Fruit fly (Drosophila melanogaster) whole organism, prepupa: ENCODE measurements around the gene polybromo.
A peak's percentile ranks its signal among the peaks of the same experiment; 100 is the strongest.

Experiments used
- Blimp-1 ChIP-seq: fragments of 200-800 bp; sonication (Bioruptor generic); optimal IDR thresholded peaks from 3 replicates; lab custom pipeline; 2017; ENCODE audit warnings: missing biosample characterization, missing genetic modification characterization, mild to moderate bottlenecking, moderate library complexity, missing genetic modification reagents
- CG10631 ChIP-seq: fragments of 200-800 bp; sonication (Bioruptor generic); optimal IDR thresholded peaks from 2 replicates; lab custom pipeline; 2016; ENCODE audit warnings: missing biosample characterization, missing genetic modification characterization
- CG10669 ChIP-seq: fragments of 200-800 bp; sonication (Bioruptor generic); optimal IDR thresholded peaks from 3 replicates; lab custom pipeline; 2018; ENCODE audit warnings: missing biosample characterization, mild to moderate bottlenecking, missing genetic modification characterization, moderate library complexity
- CG11294 ChIP-seq: fragments of 200-800 bp; sonication (Bioruptor generic); IDR thresholded peaks from 2 replicates; pipeline ENCODE4 v1.3.6; 2022; ENCODE audit warnings: missing biosample characterization, missing genetic modification characterization
- CG11762 ChIP-seq: fragments of 200-800 bp; sonication (Bioruptor generic); optimal IDR thresholded peaks from 3 replicates; lab custom pipeline; 2016; ENCODE audit warnings: missing biosample characterization, missing genetic modification characterization; ENCODE audit not compliant: insufficient read depth
- CG11902 ChIP-seq: fragments of 200-800 bp; sonication (Bioruptor generic); optimal IDR thresholded peaks from 3 replicates; lab custom pipeline; 2016; ENCODE audit warnings: missing biosample characterization, missing genetic modification characterization
- CG15336 ChIP-seq: fragments of 200-800 bp; sonication (Bioruptor generic); IDR thresholded peaks from 2 replicates; pipeline ENCODE4 v1.3.6; 2022; ENCODE audit warnings: missing biosample characterization, missing genetic modification characterization
- CG16779 ChIP-seq: fragments of 200-800 bp; sonication (Bioruptor generic); optimal IDR thresholded peaks from 3 replicates; lab custom pipeline; 2017; ENCODE audit warnings: missing biosample characterization, mild to moderate bottlenecking, missing genetic modification characterization
- CG3032 ChIP-seq: fragments of 200-800 bp; optimal IDR thresholded peaks from 2 replicates; lab custom pipeline; 2019; ENCODE audit warnings: missing biosample characterization, mild to moderate bottlenecking, missing genetic modification characterization, moderate library complexity
- CG31627 ChIP-seq: fragments of 200-800 bp; sonication (Bioruptor generic); optimal IDR thresholded peaks from 3 replicates; lab custom pipeline; 2016; ENCODE audit warnings: missing biosample characterization, missing genetic modification characterization
- CG32006 ChIP-seq: fragments of 200-800 bp; sonication (Bioruptor generic); optimal IDR thresholded peaks from 3 replicates; lab custom pipeline; 2017; ENCODE audit warnings: missing biosample characterization, mild to moderate bottlenecking, missing genetic modification characterization
- CG34406 ChIP-seq: fragments of 200-800 bp; sonication (Bioruptor generic); optimal IDR thresholded peaks from 3 replicates; lab custom pipeline; 2016; ENCODE audit warnings: missing biosample characterization, missing genetic modification characterization
- CG3919 ChIP-seq: fragments of 200-800 bp; sonication (Bioruptor generic); optimal IDR thresholded peaks from 3 replicates; lab custom pipeline; 2016; ENCODE audit warnings: missing biosample characterization, missing genetic modification characterization
- CG6163 ChIP-seq: fragments of 200-800 bp; sonication (Bioruptor generic); IDR thresholded peaks from 3 replicates; pipeline ENCODE4 v1.3.6; 2022; ENCODE audit warnings: missing biosample characterization, missing genetic modification characterization
- CG6792 ChIP-seq: fragments of 200-800 bp; sonication (Bioruptor generic); optimal IDR thresholded peaks from 3 replicates; lab custom pipeline; 2016; ENCODE audit warnings: missing biosample characterization, missing genetic modification characterization
- CG6808 ChIP-seq: fragments of 200-800 bp; sonication (Bioruptor generic); optimal IDR thresholded peaks from 3 replicates; lab custom pipeline; 2017; ENCODE audit warnings: missing biosample characterization, missing genetic modification characterization, mild to moderate bottlenecking, moderate library complexity, missing genetic modification reagents
- CG6854 ChIP-seq: fragments of 200-800 bp; sonication (Bioruptor generic); optimal IDR thresholded peaks from 2 replicates; lab custom pipeline; 2017; ENCODE audit warnings: missing biosample characterization, mild to moderate bottlenecking, missing genetic modification characterization
- CG8119 ChIP-seq: fragments of 200-800 bp; sonication (Bioruptor generic); IDR thresholded peaks from 3 replicates; pipeline ENCODE4 v1.3.6; 2022; ENCODE audit warnings: missing biosample characterization, missing genetic modification characterization
- CG8319 ChIP-seq: fragments of 200-800 bp; sonication (Bioruptor generic); optimal IDR thresholded peaks from 3 replicates; lab custom pipeline; 2016; ENCODE audit warnings: missing biosample characterization, missing genetic modification characterization
- CG8632 ChIP-seq: fragments of 200-800 bp; sonication (Bioruptor generic); optimal IDR thresholded peaks from 3 replicates; lab custom pipeline; 2016; ENCODE audit warnings: missing biosample characterization, missing genetic modification characterization
- Eip75B ChIP-seq: fragments of 200-800 bp; sonication (Bioruptor generic); optimal IDR thresholded peaks from 3 replicates; lab custom pipeline; 2016; ENCODE audit warnings: missing biosample characterization, missing genetic modification characterization
- Eip78C ChIP-seq: fragments of 200-800 bp; sonication (Bioruptor generic); peaks from one replicate; lab custom pipeline; 2016; ENCODE audit warnings: missing biosample characterization, missing genetic modification characterization
- Eip93F ChIP-seq: fragments of 200-800 bp; sonication (Bioruptor generic); optimal IDR thresholded peaks from 2 replicates; lab custom pipeline; 2016; ENCODE audit warnings: missing biosample characterization, mild to moderate bottlenecking, missing genetic modification characterization
- Ets21C ChIP-seq: fragments of 200-800 bp; sonication (Bioruptor generic); optimal IDR thresholded peaks from 3 replicates; lab custom pipeline; 2016; ENCODE audit warnings: missing biosample characterization, missing genetic modification characterization
- Ets96B ChIP-seq: fragments of 200-800 bp; optimal IDR thresholded peaks from 2 replicates; lab custom pipeline; 2019; ENCODE audit warnings: missing biosample characterization, mild to moderate bottlenecking, missing genetic modification characterization, moderate library complexity
- Hr38 ChIP-seq: sonication (Bioruptor generic); optimal IDR thresholded peaks from 2 replicates; lab custom pipeline; 2016; ENCODE audit warnings: missing biosample characterization, missing genetic modification characterization
- Hr39 ChIP-seq: fragments of 200-800 bp; sonication (Bioruptor generic); optimal IDR thresholded peaks from 2 replicates; lab custom pipeline; 2016; ENCODE audit warnings: missing biosample characterization, missing genetic modification characterization
- Hr4 ChIP-seq: fragments of 200-800 bp; sonication (Bioruptor generic); optimal IDR thresholded peaks from 3 replicates; lab custom pipeline; 2016; ENCODE audit warnings: missing biosample characterization, missing genetic modification characterization
- OdsH ChIP-seq: fragments of 200-800 bp; sonication (Bioruptor generic); optimal IDR thresholded peaks from 3 replicates; lab custom pipeline; 2016; ENCODE audit warnings: missing biosample characterization, missing genetic modification characterization
- Sox102F ChIP-seq: fragments of 200-800 bp; sonication (Bioruptor generic); optimal IDR thresholded peaks from 2 replicates; lab custom pipeline; 2016; ENCODE audit warnings: missing biosample characterization, mild to moderate bottlenecking, missing genetic modification characterization
- Sox14 ChIP-seq: fragments of 200-800 bp; sonication (Bioruptor generic); optimal IDR thresholded peaks from 3 replicates; lab custom pipeline; 2016; ENCODE audit warnings: missing biosample characterization, missing genetic modification characterization
- Sox15 ChIP-seq: fragments of 200-800 bp; sonication (Bioruptor generic); optimal IDR thresholded peaks from 3 replicates; lab custom pipeline; 2016; ENCODE audit warnings: missing biosample characterization, missing genetic modification characterization
- achi ChIP-seq: fragments of 200-800 bp; sonication (Bioruptor generic); optimal IDR thresholded peaks from 3 replicates; lab custom pipeline; 2016; ENCODE audit warnings: missing biosample characterization, missing genetic modification characterization
- acj6 ChIP-seq: fragments of 200-800 bp; sonication (Bioruptor generic); optimal IDR thresholded peaks from 3 replicates; lab custom pipeline; 2016; ENCODE audit warnings: missing biosample characterization, missing genetic modification characterization
- cyc ChIP-seq: fragments of 200-800 bp; sonication (Bioruptor generic); optimal IDR thresholded peaks from 3 replicates; lab custom pipeline; 2016; ENCODE audit warnings: missing biosample characterization, missing genetic modification characterization
- dac ChIP-seq: fragments of 200-800 bp; sonication (Bioruptor generic); optimal IDR thresholded peaks from 2 replicates; lab custom pipeline; 2017; ENCODE audit warnings: missing biosample characterization, mild to moderate bottlenecking, missing genetic modification characterization
- eg ChIP-seq: fragments of 200-800 bp; sonication (Bioruptor generic); IDR thresholded peaks from 3 replicates; pipeline ENCODE4 v1.3.6; 2022; ENCODE audit warnings: missing biosample characterization, missing genetic modification characterization
- esn ChIP-seq: fragments of 200-800 bp; sonication (Bioruptor generic); optimal IDR thresholded peaks from 2 replicates; lab custom pipeline; 2016; ENCODE audit warnings: missing biosample characterization, mild to moderate bottlenecking, missing genetic modification characterization, moderate library complexity
- fd59A ChIP-seq: fragments of 200-800 bp; sonication (Bioruptor generic); optimal IDR thresholded peaks from 2 replicates; lab custom pipeline; 2017; ENCODE audit warnings: missing biosample characterization, mild to moderate bottlenecking, missing genetic modification characterization, missing genetic modification reagents
- fd85E ChIP-seq: fragments of 200-800 bp; sonication (Bioruptor generic); optimal IDR thresholded peaks from 3 replicates; lab custom pipeline; 2016; ENCODE audit warnings: missing biosample characterization, missing genetic modification characterization
- fkh ChIP-seq: fragments of 200-800 bp; sonication (Bioruptor generic); optimal IDR thresholded peaks from 3 replicates; lab custom pipeline; 2017; ENCODE audit warnings: missing biosample characterization, mild to moderate bottlenecking, missing genetic modification characterization, moderate library complexity
- lz ChIP-seq: fragments of 200-800 bp; sonication (Bioruptor generic); optimal IDR thresholded peaks from 3 replicates; lab custom pipeline; 2016; ENCODE audit warnings: missing biosample characterization, missing genetic modification characterization
- pdm3 ChIP-seq: fragments of 200-800 bp; sonication (Bioruptor generic); optimal IDR thresholded peaks from 3 replicates; lab custom pipeline; 2016; ENCODE audit warnings: missing biosample characterization, missing genetic modification characterization
- ss ChIP-seq, 2 experiments: fragments of 200-800 bp; sonication (Bioruptor generic); optimal IDR thresholded peaks; 2 replicates in 1 of 2; 3 replicates in 1 of 2; lab custom pipeline; 2017 to 2018; ENCODE audit warnings: mild to moderate bottlenecking in 2 of 2, missing biosample characterization in 2 of 2, missing genetic modification characterization in 2 of 2, moderate library complexity in 1 of 2
- svp ChIP-seq: fragments of 200-800 bp; sonication (Bioruptor generic); peaks from one replicate; lab custom pipeline; 2016; ENCODE audit warnings: missing biosample characterization, missing genetic modification characterization
- topi ChIP-seq: fragments of 200-800 bp; sonication (Bioruptor generic); optimal IDR thresholded peaks from 3 replicates; lab custom pipeline; 2016; ENCODE audit warnings: missing biosample characterization, missing genetic modification characterization

The polybromo gene

dm6 chr3R:24768538-24769401 lies 36.3 kb downstream of the polybromo start, which contains the start of gene CG13631 (continued):
- peak; percentile 97 for TF ChIP-seq CG10631 (GFP tag; lab: Kevin White, UChicago)
- peak; percentile 98 for TF ChIP-seq esn (GFP tag; lab: Kevin White, UChicago)
- peak; percentile 98 for TF ChIP-seq lz (GFP tag; lab: Kevin White, UChicago)
- peak; percentile 99 for TF ChIP-seq CG15336 (GFP tag; lab: Robert Waterston, UW)
- TF ChIP-seq Ets21C: peak; percentile 97
- peak; percentile 87 for TF ChIP-seq Ets96B (tag; lab: Kevin White, UChicago)
- TF ChIP-seq ss (GFP tag; optimal IDR thresholded peaks at IDR 0.05; lab: Kevin White, UChicago): peak; percentile 35 to 71
- peak; percentile 99 for TF ChIP-seq CG8119 (GFP tag; lab: Robert Waterston, UW)
- TF ChIP-seq CG34406 (GFP tag; lab: Kevin White, UChicago): peak; percentile 96
- TF ChIP-seq Eip75B (GFP tag; lab: Kevin White, UChicago): peak; percentile 98
- TF ChIP-seq CG11762: peak; percentile 97
- peak; percentile 97 for TF ChIP-seq achi (GFP tag; lab: Kevin White, UChicago)
- TF ChIP-seq CG16779 (tag; lab: Kevin White, UChicago): peak; percentile 91
- TF ChIP-seq eg (GFP tag; lab: Robert Waterston, UW): peak; percentile 97
- peak; percentile 99 for TF ChIP-seq Hr4 (GFP tag; lab: Kevin White, UChicago)
- peak; percentile 99 for TF ChIP-seq Eip78C (GFP tag; lab: Kevin White, UChicago)
- peak; percentile 99 for TF ChIP-seq dac
- peak; percentile 95 for TF ChIP-seq CG11294
- peak; percentile 98 for TF ChIP-seq CG3919 (GFP tag; lab: Kevin White, UChicago)
- peak; percentile 98 for TF ChIP-seq pdm3
- peak; percentile 97 for TF ChIP-seq topi (GFP tag; lab: Kevin White, UChicago)
- peak; percentile 88 for TF ChIP-seq CG10669 (GFP tag; lab: Kevin White, UChicago)
- peak; percentile 87 for TF ChIP-seq CG3032 (tag; lab: Kevin White, UChicago)
- TF ChIP-seq, all 60 proteins: peak for 60

- TF ChIP-seq achi (GFP tag; lab: Kevin White, UChicago) (peak; percentile 23), svp (peak; percentile 49), CG6808 (GFP tag; lab: Kevin White, UChicago) (no peak), CG31627 (no peak), Sox102F (GFP tag; lab: Kevin White, UChicago) (peak; percentile 57), CG10669 (GFP tag; lab: Kevin White, UChicago) (no peak), Hr38 (GFP tag; lab: Kevin White, UChicago) (no peak), CG11902 (no peak), cyc (no peak), CG6854 (GFP tag; lab: Kevin White, UChicago) (no peak), CG15336 (GFP tag; lab: Robert Waterston, UW) (no peak), Blimp-1 (GFP tag; lab: Kevin White, UChicago) (peak; percentile 100), OdsH (GFP tag; lab: Kevin White, UChicago) (peak; percentile 21), CG8632 (GFP tag; lab: Kevin White, UChicago) (no peak), CG16779 (tag; lab: Kevin White, UChicago) (no peak), Eip78C (GFP tag; lab: Kevin White, UChicago) (peak; percentile 58), Eip75B (GFP tag; lab: Kevin White, UChicago) (peak; percentile 84), Sox14 (GFP tag; lab: Kevin White, UChicago) (no peak), fkh (GFP tag; lab: Kevin White, UChicago) (no peak), lz (GFP tag; lab: Kevin White, UChicago) (peak; percentile 4), CG6792 (GFP tag; lab: Kevin White, UChicago) (no peak), fd85E (GFP tag; lab: Kevin White, UChicago) (no peak), CG32006 (GFP tag; lab: Kevin White, UChicago) (no peak), acj6 (GFP tag; lab: Kevin White, UChicago) (no peak), topi (GFP tag; lab: Kevin White, UChicago) (peak; percentile 54), Eip93F (GFP tag; lab: Kevin White, UChicago) (no peak), Hr39 (GFP tag; lab: Kevin White, UChicago) (no peak), Sox15 (no peak), CG8319 (GFP tag; lab: Kevin White, UChicago) (no peak), CG10631 (GFP tag; lab: Kevin White, UChicago) (no peak), CG6163 (0 out of 3 replicates have a peak, but pooled peaks have one; percentile 42), CG3919 (GFP tag; lab: Kevin White, UChicago) (peak; percentile 29), fd59A (no peak), dac (no peak)
Measured at dm6 chr3R:24767667-24768340, 37.3 kb downstream of the polybromo start.
